Worm (Caenorhabditis elegans) whole organism, early embryonic: ENCODE data around the gene cpg-18.

Experiments
- B0310.2 ChIP-seq: sonication (generic microtip); optimal IDR thresholded peaks from 2 replicates; lab custom pipeline; 2016; ENCODE audit warnings: mild to moderate bottlenecking, missing genetic modification characterization, missing compliant biosample characterization
- F13C5.2 ChIP-seq: sonication (generic microtip); optimal IDR thresholded peaks from 2 replicates; lab custom pipeline; 2017; ENCODE audit warnings: mild to moderate bottlenecking, missing genetic modification characterization, inconsistent platforms, missing compliant biosample characterization
- aly-1 ChIP-seq: sonication (generic microtip); optimal IDR thresholded peaks from 2 replicates; lab custom pipeline; 2016; ENCODE audit warnings: missing genetic modification characterization, missing compliant biosample characterization
- ama-1 ChIP-seq: fragments of 150-350 bp; optimal IDR thresholded peaks from 2 replicates; lab custom pipeline; 2014
- ceh-13 ChIP-seq: fragments of 200-800 bp; sonication (Bioruptor generic); optimal IDR thresholded peaks from 2 replicates; lab custom pipeline; 2018; ENCODE audit warnings: mild to moderate bottlenecking, missing genetic modification characterization, missing compliant biosample characterization
- ceh-36 ChIP-seq: sonication (generic microtip); optimal IDR thresholded peaks from 2 replicates; lab custom pipeline; 2016; ENCODE audit warnings: missing genetic modification characterization, inconsistent platforms, missing compliant biosample characterization
- ets-7 ChIP-seq: sonication (generic microtip); optimal IDR thresholded peaks from 2 replicates; lab custom pipeline; 2016; ENCODE audit warnings: missing genotype, missing genetic modification characterization, missing compliant biosample characterization
- flt-1 ChIP-seq: fragments of 200-800 bp; sonication (Bioruptor generic); IDR thresholded peaks from 2 replicates; pipeline ENCODE4 v1.3.6; 2022; ENCODE audit warnings: missing genetic modification characterization, missing compliant biosample characterization
- hmbx-1 ChIP-seq: sonication (generic microtip); optimal IDR thresholded peaks from 2 replicates; lab custom pipeline; 2016; ENCODE audit warnings: mild to moderate bottlenecking, missing genetic modification characterization, missing compliant biosample characterization
- hmg-4 ChIP-seq: fragments of 200-800 bp; sonication (Bioruptor generic); optimal IDR thresholded peaks from 2 replicates; lab custom pipeline; 2018; ENCODE audit warnings: mild to moderate bottlenecking, missing genetic modification characterization, missing compliant biosample characterization
- hnd-1 ChIP-seq: sonication (generic microtip); optimal IDR thresholded peaks from 2 replicates; lab custom pipeline; 2016; ENCODE audit warnings: missing genetic modification characterization, missing compliant biosample characterization
- pes-1 ChIP-seq: fragments of 200-800 bp; sonication (Bioruptor generic); IDR thresholded peaks from 2 replicates; pipeline ENCODE4 v1.3.6; 2022; ENCODE audit warnings: missing genetic modification reagents, missing genetic modification characterization, missing compliant biosample characterization
- scrt-1 ChIP-seq: fragments of 200-800 bp; sonication (Bioruptor generic); IDR thresholded peaks from 2 replicates; pipeline ENCODE4 v1.3.6; 2022; ENCODE audit warnings: missing genetic modification characterization, missing compliant biosample characterization
- sea-1 ChIP-seq: fragments of 200-800 bp; sonication (Bioruptor generic); conservative IDR thresholded peaks from 2 replicates; pipeline ENCODE4 v1.3.6; 2022; ENCODE audit warnings: missing genetic modification characterization, missing compliant biosample characterization
- tbx-11 ChIP-seq: fragments of 200-800 bp; sonication (Bioruptor generic); IDR thresholded peaks from 2 replicates; pipeline ENCODE4 v1.3.6; 2022; ENCODE audit warnings: missing genetic modification characterization, missing compliant biosample characterization
- tbx-37 ChIP-seq: fragments of 200-800 bp; sonication (Bioruptor generic); conservative IDR thresholded peaks from 2 replicates; pipeline ENCODE4 v1.3.6; 2022; ENCODE audit warnings: missing genetic modification reagents, missing genetic modification characterization, missing compliant biosample characterization
- tra-4 ChIP-seq: sonication (generic microtip); optimal IDR thresholded peaks from 2 replicates; lab custom pipeline; 2017; ENCODE audit warnings: missing genetic modification characterization, missing compliant biosample characterization

cpg-18 gene

DNA sequence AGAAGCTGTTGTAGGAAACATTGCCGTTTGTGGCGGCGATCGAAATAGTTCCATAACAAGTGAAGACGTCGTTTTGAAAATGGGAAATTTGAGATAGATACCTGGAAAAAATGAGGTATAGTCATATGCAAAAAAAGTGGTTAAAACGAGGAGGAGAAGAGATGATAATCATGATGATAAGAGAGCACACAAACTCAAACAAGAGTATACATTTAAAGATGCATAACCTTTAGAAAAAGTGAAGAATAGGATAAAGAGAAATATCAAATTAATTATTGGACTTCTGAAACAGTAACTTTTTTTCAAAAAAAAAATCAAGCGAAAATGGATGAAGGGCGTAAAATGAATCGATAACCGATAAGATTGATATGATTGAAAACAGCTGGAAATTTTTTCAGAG is 22.9 kb downstream of the cpg-18 start, which contains the start of gene nhr-46:
nhr-46 (minus strand) TSS at position 101 of the 400 bp plus-strand sequence.
- TF ChIP-seq flt-1 (GFP tag; lab: Robert Waterston, UW): no peak
- no peak for TF ChIP-seq B0310.2 (tag; lab: Kevin White, UChicago)
- no peak for TF ChIP-seq ceh-36 (tag; lab: Kevin White, UChicago)
- no peak for TF ChIP-seq ceh-13
- no peak for TF ChIP-seq ets-7
- no peak for TF ChIP-seq hmbx-1
- no peak for TF ChIP-seq hnd-1 (tag; lab: Kevin White, UChicago)
- TF ChIP-seq sea-1 (GFP tag; lab: Robert Waterston, UW): no peak
- no peak for TF ChIP-seq tra-4 (tag; lab: Kevin White, UChicago)

DNA sequence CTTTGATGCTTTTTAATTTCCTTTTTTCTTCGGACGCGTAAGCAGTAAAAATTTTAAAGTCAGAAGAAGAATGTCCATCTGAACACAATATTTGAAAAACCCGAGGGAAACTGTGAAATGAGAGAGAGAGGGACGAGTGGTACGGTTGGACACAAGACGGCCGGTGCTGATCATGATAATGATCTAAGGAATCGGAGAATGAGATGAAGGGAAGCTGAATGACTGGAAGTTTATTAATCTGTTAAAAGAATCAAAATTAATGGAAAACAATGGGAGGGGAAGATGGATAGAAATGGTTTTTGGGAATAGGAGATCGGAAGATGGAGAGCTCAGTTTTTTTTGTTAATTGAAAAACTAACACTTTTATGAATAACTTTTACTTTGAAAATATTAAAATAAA is 23.9 kb downstream of the cpg-18 start:
- TF ChIP-seq hmg-4 (GFP tag; lab: Kevin White, UChicago) (no peak), F13C5.2 (tag; lab: Kevin White, UChicago) (no peak), ceh-36 (tag; lab: Kevin White, UChicago) (no peak), tbx-11 (GFP tag; lab: Robert Waterston, UW) (no peak), hnd-1 (tag; lab: Kevin White, UChicago) (no peak), flt-1 (GFP tag; lab: Robert Waterston, UW) (no peak), sea-1 (GFP tag; lab: Robert Waterston, UW) (no peak), B0310.2 (tag; lab: Kevin White, UChicago) (no peak), ama-1 (lab: Kevin White, UChicago) (no peak), aly-1 (tag; lab: Kevin White, UChicago) (no peak), ets-7 (no peak), scrt-1 (GFP tag; lab: Robert Waterston, UW) (no peak)

DNA sequence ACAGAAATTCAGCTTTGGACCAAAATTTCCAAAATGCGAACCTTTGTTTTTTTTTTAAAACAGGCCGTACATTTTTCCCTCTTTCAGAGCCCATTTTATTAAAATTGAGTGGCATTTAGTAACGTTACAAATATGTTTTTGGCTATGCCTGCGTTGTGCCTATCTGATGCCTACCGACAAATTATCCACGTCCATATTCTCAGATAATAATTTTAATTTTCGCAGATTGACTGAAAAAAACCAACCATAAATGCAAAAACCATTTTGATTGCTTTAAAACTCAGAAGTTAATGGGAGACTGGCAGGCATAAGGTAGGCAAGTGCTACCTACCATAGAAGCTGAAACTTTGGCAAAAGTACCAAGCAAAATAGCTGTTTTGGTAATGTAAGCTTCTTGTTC is 25.8 kb downstream of the cpg-18 start:
- TF ChIP-seq aly-1 (tag; lab: Kevin White, UChicago): no peak
- no peak for TF ChIP-seq ama-1 (lab: Kevin White, UChicago)
- no peak for TF ChIP-seq ceh-13
- TF ChIP-seq flt-1 (GFP tag; lab: Robert Waterston, UW): no peak
- no peak for TF ChIP-seq scrt-1 (GFP tag; lab: Robert Waterston, UW)
- TF ChIP-seq tra-4 (tag; lab: Kevin White, UChicago): no peak
- no peak for TF ChIP-seq sea-1 (GFP tag; lab: Robert Waterston, UW)
- TF ChIP-seq hmg-4 (GFP tag; lab: Kevin White, UChicago): no peak
- no peak for TF ChIP-seq hnd-1 (tag; lab: Kevin White, UChicago)

DNA sequence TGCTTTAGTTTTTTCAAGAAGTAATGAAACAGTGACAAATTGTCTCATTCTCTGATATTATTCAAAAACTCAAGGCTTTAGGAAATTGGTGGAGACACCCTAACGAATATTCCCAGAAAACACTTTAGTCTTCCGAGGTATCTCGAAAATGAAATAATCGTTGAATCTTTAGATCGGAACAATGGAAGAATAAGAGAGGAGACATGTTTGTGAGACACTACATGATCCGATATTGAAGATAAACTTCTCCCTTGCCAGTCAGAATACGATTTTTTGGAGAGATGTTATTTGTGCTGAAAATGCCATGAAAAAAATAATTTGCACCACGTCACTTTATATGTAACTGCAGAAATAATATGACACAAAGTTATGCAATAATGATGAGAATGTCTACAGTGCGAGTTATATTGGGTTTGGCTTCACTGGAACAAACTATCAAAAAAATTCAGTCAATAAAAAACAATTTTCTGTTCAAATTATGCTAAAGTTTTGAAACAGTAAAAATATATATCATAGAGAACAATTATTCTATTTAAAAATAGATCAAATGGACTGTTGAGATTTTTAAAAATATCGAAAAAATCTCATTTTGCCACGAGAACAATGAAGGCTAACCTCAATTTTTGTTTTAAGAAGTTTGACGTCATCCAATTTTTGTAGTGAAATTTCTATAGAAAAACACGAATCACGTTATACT is 26.5 kb downstream of the cpg-18 start:
- TF ChIP-seq tbx-11 (GFP tag; lab: Robert Waterston, UW) (no peak), sea-1 (GFP tag; lab: Robert Waterston, UW) (no peak), ceh-36 (tag; lab: Kevin White, UChicago) (no peak), pes-1 (GFP tag; lab: Robert Waterston, UW) (no peak), aly-1 (tag; lab: Kevin White, UChicago) (no peak), B0310.2 (tag; lab: Kevin White, UChicago) (no peak), tra-4 (tag; lab: Kevin White, UChicago) (no peak), flt-1 (GFP tag; lab: Robert Waterston, UW) (no peak), tbx-37 (GFP tag; lab: Robert Waterston, UW) (no peak)

ce11 chrIV:5762770-5763169 is 27.9 kb downstream of the cpg-18 start:
- TF ChIP-seq pes-1 (GFP tag; lab: Robert Waterston, UW) (no peak), ceh-13 (no peak), aly-1 (tag; lab: Kevin White, UChicago) (no peak), flt-1 (GFP tag; lab: Robert Waterston, UW) (no peak), scrt-1 (GFP tag; lab: Robert Waterston, UW) (no peak)

- TF ChIP-seq F13C5.2 (tag; lab: Kevin White, UChicago): no peak
- no peak for TF ChIP-seq ama-1 (lab: Kevin White, UChicago)
- no peak for TF ChIP-seq scrt-1 (GFP tag; lab: Robert Waterston, UW)
- no peak for TF ChIP-seq aly-1 (tag; lab: Kevin White, UChicago)
- no peak for TF ChIP-seq hmg-4 (GFP tag; lab: Kevin White, UChicago)
- TF ChIP-seq hnd-1 (tag; lab: Kevin White, UChicago): no peak
- no peak for TF ChIP-seq tbx-37 (GFP tag; lab: Robert Waterston, UW)
- no peak for TF ChIP-seq pes-1 (GFP tag; lab: Robert Waterston, UW)
- no peak for TF ChIP-seq ets-7
- TF ChIP-seq sea-1 (GFP tag; lab: Robert Waterston, UW): no peak
- TF ChIP-seq ceh-36 (tag; lab: Kevin White, UChicago): no peak
- TF ChIP-seq B0310.2 (tag; lab: Kevin White, UChicago): no peak
- no peak for TF ChIP-seq tra-4 (tag; lab: Kevin White, UChicago)
- no peak for TF ChIP-seq flt-1 (GFP tag; lab: Robert Waterston, UW)
- no peak for TF ChIP-seq ceh-13
- TF ChIP-seq tbx-11 (GFP tag; lab: Robert Waterston, UW): no peak
- no peak for TF ChIP-seq hmbx-1
These were observed 29.6 kb downstream of the cpg-18 start for ce11 chrIV:5764392-5764791.

DNA sequence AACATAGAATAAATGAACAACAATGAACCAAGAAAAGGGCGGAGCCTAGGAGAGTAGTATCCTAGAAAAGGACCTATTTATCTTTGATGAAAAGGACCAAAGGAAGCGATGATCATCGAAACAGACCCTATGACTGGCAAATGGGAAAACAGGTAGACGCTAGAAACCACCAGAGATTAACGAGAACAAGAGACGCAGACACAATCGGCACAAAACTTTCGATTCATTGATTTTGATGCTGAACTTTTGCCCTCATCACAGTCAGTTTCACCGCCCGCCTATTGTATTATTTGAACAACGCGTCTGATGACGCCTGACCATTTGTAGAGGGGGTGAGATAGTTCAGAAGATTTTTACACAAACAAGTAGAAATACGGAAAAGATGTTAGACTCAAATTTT is 30.8 kb downstream of the cpg-18 start:
- no peak for TF ChIP-seq hmg-4 (GFP tag; lab: Kevin White, UChicago)
- no peak for TF ChIP-seq tra-4 (tag; lab: Kevin White, UChicago)
- no peak for TF ChIP-seq ceh-36 (tag; lab: Kevin White, UChicago)
- TF ChIP-seq ama-1 (lab: Kevin White, UChicago): no peak
- no peak for TF ChIP-seq scrt-1 (GFP tag; lab: Robert Waterston, UW)
- no peak for TF ChIP-seq aly-1 (tag; lab: Kevin White, UChicago)
- TF ChIP-seq ceh-13: no peak
- TF ChIP-seq pes-1 (GFP tag; lab: Robert Waterston, UW): no peak
- TF ChIP-seq sea-1 (GFP tag; lab: Robert Waterston, UW): no peak
